Worm (Caenorhabditis elegans): ENCODE data around the gene lev-9.

DNA sequence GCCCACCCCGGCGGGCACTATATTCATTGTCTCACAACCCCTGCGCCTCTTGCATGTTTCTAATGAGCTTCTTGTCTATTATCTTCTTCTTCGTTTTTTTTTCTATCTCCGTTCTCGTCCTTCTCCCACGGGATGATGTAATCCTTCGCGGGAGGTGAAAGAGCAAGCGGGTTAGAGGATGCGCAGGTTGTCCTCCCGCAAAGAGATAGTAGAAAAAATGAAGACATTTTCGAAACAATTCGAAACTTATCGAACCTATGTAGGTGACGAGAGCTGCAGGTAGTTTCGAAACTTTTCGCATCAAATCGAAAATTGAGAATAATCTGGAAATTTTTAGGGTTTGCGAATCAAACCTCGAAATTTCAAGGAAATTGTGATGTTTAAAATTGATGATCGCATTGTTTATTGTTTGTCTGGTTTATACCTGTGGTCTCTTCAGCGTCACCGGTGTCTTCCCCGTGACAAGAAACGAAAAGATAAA, 41.2 kb downstream of the lev-9 start:
- TF ChIP-seq med-1 (GFP tag; optimal IDR thresholded peaks at IDR 0.05; ENCODE audit: insufficient read depth) (no peak), T22C8.4 (GFP tag; IDR thresholded peaks at IDR 0.05) (no peak), flt-1 (GFP tag; IDR thresholded peaks at IDR 0.05) (no peak), ztf-23 (GFP tag; IDR thresholded peaks at IDR 0.05) (no peak), ztf-29 (GFP tag; IDR thresholded peaks at IDR 0.05) (no peak), ref-1 (GFP tag; conservative IDR thresholded peaks at IDR 0.05) (no peak)

Data from whole organism, midembryonic.